Worm (Caenorhabditis elegans) whole organism, young adult: ENCODE data around the gene T12A2.21.

Experiments
- B0035.1 ChIP-seq: sonication (generic microtip); optimal IDR thresholded peaks from 2 replicates; lab custom pipeline; 2016; ENCODE audit warnings: missing genetic modification characterization, mild to moderate bottlenecking, missing compliant biosample characterization, missing genotype, missing genetic modification reagents
- B0336.3 ChIP-seq: fragments of 200-800 bp; sonication (Bioruptor generic); IDR thresholded peaks from 2 replicates; pipeline ENCODE4 v1.3.6; 2022; ENCODE audit warnings: missing genetic modification characterization, missing compliant biosample characterization
- D2030.7 ChIP-seq: fragments of 200-800 bp; sonication (Bioruptor generic); IDR thresholded peaks from 2 replicates; pipeline ENCODE4 v1.3.6; 2022; ENCODE audit warnings: missing genetic modification reagents, missing genetic modification characterization, missing compliant biosample characterization
- F10E7.11 ChIP-seq: sonication (generic microtip); optimal IDR thresholded peaks from 2 replicates; lab custom pipeline; 2017; ENCODE audit warnings: mild to moderate bottlenecking, missing genetic modification characterization, moderate library complexity, missing compliant biosample characterization
- F22D6.2 ChIP-seq: sonication (generic microtip); optimal IDR thresholded peaks from 2 replicates; lab custom pipeline; 2016; ENCODE audit warnings: mild to moderate bottlenecking, missing genetic modification characterization, missing compliant biosample characterization
- F23B12.7 ChIP-seq: sonication (generic microtip); optimal IDR thresholded peaks from 2 replicates; lab custom pipeline; 2017; ENCODE audit warnings: missing genetic modification characterization, mild to moderate bottlenecking, missing compliant biosample characterization, antibody characterized with exemption, moderate library complexity; ENCODE audit not compliant: insufficient read depth
- Y53G8AR.9 ChIP-seq: fragments of 200-800 bp; sonication (Bioruptor generic); conservative IDR thresholded peaks from 2 replicates; pipeline ENCODE4 v1.3.6; 2022; ENCODE audit warnings: missing genetic modification reagents, missing genetic modification characterization, missing compliant biosample characterization
- Y67H2A.10 ChIP-seq: fragments of 200-800 bp; sonication (Bioruptor generic); conservative IDR thresholded peaks from 2 replicates; pipeline ENCODE4 v1.3.6; 2022; ENCODE audit warnings: missing genetic modification reagents, missing genetic modification characterization, missing compliant biosample characterization
- ama-1 ChIP-seq, 3 experiments: fragments of 150-350 bp in 1 of 3; sonication (generic microtip) in 2 of 3; optimal IDR thresholded peaks; 2 replicates each; lab custom pipeline; 2014 to 2018; ENCODE audit warnings: missing biosample characterization in 2 of 3, missing genetic modification characterization in 2 of 3, missing genetic modification reagents in 2 of 3
- atf-7 ChIP-seq: sonication (generic microtip); optimal IDR thresholded peaks from 2 replicates; lab custom pipeline; 2017; ENCODE audit warnings: mild to moderate bottlenecking, missing genetic modification characterization, missing compliant biosample characterization
- cebp-2 ChIP-seq: fragments of 200-800 bp; sonication (Bioruptor generic); IDR thresholded peaks from 2 replicates; pipeline ENCODE4 v1.3.6; 2022; ENCODE audit warnings: missing genetic modification characterization, missing compliant biosample characterization
- dpff-1 ChIP-seq: sonication (generic microtip); optimal IDR thresholded peaks from 2 replicates; lab custom pipeline; 2017; ENCODE audit warnings: mild to moderate bottlenecking, missing genetic modification characterization, missing compliant biosample characterization
- egl-44 ChIP-seq: fragments of 200-800 bp; sonication (Bioruptor generic); IDR thresholded peaks from 2 replicates; pipeline ENCODE4 v1.3.6; 2022; ENCODE audit warnings: missing genetic modification reagents, missing genetic modification characterization, missing compliant biosample characterization
- ekl-4 ChIP-seq: fragments of 200-800 bp; sonication (Bioruptor generic); IDR thresholded peaks from 2 replicates; pipeline ENCODE4 v1.3.6; 2022; ENCODE audit warnings: missing genetic modification reagents, missing genetic modification characterization, missing compliant biosample characterization
- lin-40 ChIP-seq: sonication (generic microtip); optimal IDR thresholded peaks from 2 replicates; lab custom pipeline; 2016; ENCODE audit warnings: missing genetic modification characterization, mild to moderate bottlenecking, missing compliant biosample characterization, missing genotype, missing genetic modification reagents
- lin-54 ChIP-seq: fragments of 200-800 bp; sonication (Bioruptor generic); optimal IDR thresholded peaks from 2 replicates; lab custom pipeline; 2018; ENCODE audit warnings: mild to moderate bottlenecking, missing genetic modification characterization, missing compliant biosample characterization
- lsl-1 ChIP-seq: fragments of 200-800 bp; sonication (Bioruptor generic); optimal IDR thresholded peaks from 2 replicates; lab custom pipeline; 2018; ENCODE audit warnings: mild to moderate bottlenecking, missing genetic modification characterization, moderate library complexity, missing compliant biosample characterization
- lsy-27 ChIP-seq: sonication (generic microtip); optimal IDR thresholded peaks from 2 replicates; lab custom pipeline; 2017; ENCODE audit warnings: missing genetic modification characterization, mild to moderate bottlenecking, missing compliant biosample characterization, antibody characterized with exemption, missing genotype, borderline replicate concordance; ENCODE audit not compliant: insufficient read depth
- madf-3 ChIP-seq: fragments of 200-800 bp; sonication (Bioruptor generic); IDR thresholded peaks from 2 replicates; pipeline ENCODE4 v1.3.6; 2022; ENCODE audit warnings: missing genetic modification reagents, missing genetic modification characterization, missing compliant biosample characterization
- madf-8 ChIP-seq: fragments of 200-800 bp; sonication (Bioruptor generic); conservative IDR thresholded peaks from 2 replicates; pipeline ENCODE4 v1.3.6; 2022; ENCODE audit warnings: missing genetic modification reagents, missing genetic modification characterization, missing compliant biosample characterization
- mcd-1 ChIP-seq: fragments of 200-800 bp; sonication (Bioruptor generic); IDR thresholded peaks from 2 replicates; pipeline ENCODE4 v1.3.6; 2022; ENCODE audit warnings: missing genetic modification reagents, missing genetic modification characterization, missing compliant biosample characterization
- mxl-1 ChIP-seq: sonication (generic microtip); optimal IDR thresholded peaks from 2 replicates; lab custom pipeline; 2016; ENCODE audit warnings: missing genetic modification characterization, missing compliant biosample characterization
- nhr-120 ChIP-seq: fragments of 200-800 bp; sonication (Bioruptor generic); IDR thresholded peaks from 2 replicates; pipeline ENCODE4 v1.3.6; 2022; ENCODE audit warnings: missing genetic modification characterization, missing compliant biosample characterization
- nhr-179 ChIP-seq: sonication (generic microtip); optimal IDR thresholded peaks from 2 replicates; lab custom pipeline; 2016; ENCODE audit warnings: mild to moderate bottlenecking, missing genetic modification characterization, missing compliant biosample characterization
- nhr-27 ChIP-seq: fragments of 200-800 bp; sonication (Bioruptor generic); optimal IDR thresholded peaks from 2 replicates; lab custom pipeline; 2018; ENCODE audit warnings: mild to moderate bottlenecking, missing genetic modification characterization, moderate library complexity, missing compliant biosample characterization
- pbrm-1 ChIP-seq: fragments of 200-800 bp; sonication (Bioruptor generic); IDR thresholded peaks from 2 replicates; pipeline ENCODE4 v1.3.6; 2022; ENCODE audit warnings: missing genetic modification reagents, missing genetic modification characterization, missing compliant biosample characterization
- rec-8 ChIP-seq, 2 experiments: sonication (generic microtip); optimal IDR thresholded peaks; 2 replicates each; lab custom pipeline; 2016; ENCODE audit warnings: mild to moderate bottlenecking in 2 of 2, missing genetic modification characterization in 2 of 2, missing genetic modification reagents in 2 of 2, missing genotype in 2 of 2, missing biosample characterization in 1 of 2, missing compliant biosample characterization in 1 of 2, moderate library complexity in 1 of 2
- rpc-1 ChIP-seq, 2 experiments: fragments of 150-350 bp in 1 of 2; sonication (generic microtip) in 1 of 2; optimal IDR thresholded peaks; 2 replicates each; lab custom pipeline; 2014 to 2018; ENCODE audit warnings: missing biosample characterization in 1 of 2, missing genetic modification characterization in 1 of 2, missing genetic modification reagents in 1 of 2, missing genotype in 1 of 2
- snpc-1.3 ChIP-seq: sonication (generic microtip); optimal IDR thresholded peaks from 2 replicates; lab custom pipeline; 2017; ENCODE audit warnings: missing genetic modification characterization, mild to moderate bottlenecking, missing compliant biosample characterization, antibody characterized with exemption, moderate library complexity, missing genotype, missing genetic modification reagents; ENCODE audit not compliant: insufficient read depth
- sptf-2 ChIP-seq: fragments of 200-800 bp; sonication (Bioruptor generic); optimal IDR thresholded peaks from 2 replicates; lab custom pipeline; 2018; ENCODE audit warnings: mild to moderate bottlenecking, missing genetic modification characterization, missing compliant biosample characterization
- zfh-2 ChIP-seq: fragments of 200-800 bp; sonication (Bioruptor generic); conservative IDR thresholded peaks from 2 replicates; pipeline ENCODE4 v1.3.6; 2022; ENCODE audit warnings: missing genetic modification reagents, missing genetic modification characterization, missing compliant biosample characterization
- ztf-18 ChIP-seq: sonication (generic microtip); optimal IDR thresholded peaks from 2 replicates; lab custom pipeline; 2016; ENCODE audit warnings: missing genotype, mild to moderate bottlenecking, missing genetic modification characterization, missing compliant biosample characterization
- ztf-22 ChIP-seq: fragments of 200-800 bp; sonication (Bioruptor generic); optimal IDR thresholded peaks from 2 replicates; lab custom pipeline; 2018; ENCODE audit warnings: mild to moderate bottlenecking, missing genetic modification characterization, moderate library complexity, missing compliant biosample characterization
- ztf-25 ChIP-seq: fragments of 200-800 bp; sonication (Bioruptor generic); IDR thresholded peaks from 2 replicates; pipeline ENCODE4 v1.3.6; 2022; ENCODE audit warnings: missing genetic modification reagents, missing genetic modification characterization, missing compliant biosample characterization
- ztf-26 ChIP-seq: sonication (generic microtip); optimal IDR thresholded peaks from 2 replicates; lab custom pipeline; 2017; ENCODE audit warnings: missing genetic modification characterization, missing compliant biosample characterization
- ztf-28 ChIP-seq: fragments of 200-800 bp; sonication (Bioruptor generic); IDR thresholded peaks from 2 replicates; pipeline ENCODE4 v1.3.6; 2022; ENCODE audit warnings: missing genetic modification reagents, missing genetic modification characterization, missing compliant biosample characterization
- ztf-3 ChIP-seq: fragments of 200-800 bp; sonication (Bioruptor generic); optimal IDR thresholded peaks from 2 replicates; lab custom pipeline; 2018; ENCODE audit warnings: mild to moderate bottlenecking, missing genetic modification characterization, missing compliant biosample characterization

T12A2.21 gene

ce11 chrIII:6278301-6278827 lies 41.8 kb upstream of the T12A2.21 start, which contains the start of gene C18F10.7 (continued):
- TF ChIP-seq snpc-1.3 (tag; lab: Kevin White, UChicago) (peak; percentile 83), lsl-1 (peak; percentile 75), Y53G8AR.9 (GFP tag; lab: Robert Waterston, UW) (peak; percentile 42; the same call in 1 of the 2 replicates), mcd-1 (peak; percentile 66; the same call in 1 of the 2 replicates), Y67H2A.10 (GFP tag; lab: Robert Waterston, UW) (no peak), rpc-1 (optimal IDR thresholded peaks at IDR 0.05; lab: Kevin White, UChicago) (no peak), rpc-1 (tag; optimal IDR thresholded peaks at IDR 0.05; lab: Kevin White, UChicago) (no peak), madf-8 (peak; percentile 20; the same call in 1 of the 2 replicates), ztf-18 (peak; percentile 33), ztf-25 (GFP tag; lab: Robert Waterston, UW) (no peak), lin-54 (GFP tag; lab: Kevin White, UChicago) (peak; percentile 60), ekl-4 (0 out of 2 replicates have a peak, but pooled peaks have one; percentile 48), B0336.3 (peak; percentile 58), D2030.7 (GFP tag; lab: Robert Waterston, UW) (peak; percentile 58), pbrm-1 (GFP tag; lab: Robert Waterston, UW) (peak; percentile 60; the same call in 1 of the 2 replicates), zfh-2 (GFP tag; lab: Robert Waterston, UW) (peak; percentile 68), F23B12.7 (tag; lab: Kevin White, UChicago) (no peak), egl-44 (GFP tag; lab: Robert Waterston, UW) (no peak), dpff-1 (tag; lab: Kevin White, UChicago) (no peak), ztf-28 (GFP tag; lab: Robert Waterston, UW) (no peak), lsy-27 (tag; lab: Kevin White, UChicago) (no peak), nhr-27 (no peak)

ce11 chrIII:6272868-6273267 lies 36.3 kb upstream of the T12A2.21 start, which contains the start of gene C18F10.2:
Gene C18F10.2, plus strand, starts transcription at chrIII:6273168.
- TF ChIP-seq rec-8 (tag; optimal IDR thresholded peaks at IDR 0.05; lab: Kevin White, UChicago) (no peak), F22D6.2 (tag; lab: Kevin White, UChicago) (no peak), nhr-120 (GFP tag; lab: Robert Waterston, UW) (no peak), F10E7.11 (tag; lab: Kevin White, UChicago) (no peak), nhr-179 (tag; lab: Kevin White, UChicago) (no peak)

- TF ChIP-seq sptf-2 (GFP tag; lab: Kevin White, UChicago) (no peak), B0035.1 (no peak), ztf-3 (no peak), lsy-27 (tag; lab: Kevin White, UChicago) (no peak), mxl-1 (tag; lab: Kevin White, UChicago) (no peak), madf-3 (GFP tag; lab: Robert Waterston, UW) (no peak), ztf-18 (no peak), lin-40 (no peak), atf-7 (tag; lab: Kevin White, UChicago) (no peak), ztf-22 (GFP tag; lab: Kevin White, UChicago) (no peak), cebp-2 (GFP tag; lab: Robert Waterston, UW) (no peak), ztf-26 (no peak), ama-1 (optimal IDR thresholded peaks at IDR 0.05; lab: Kevin White, UChicago) (no peak), ama-1 (GFP tag; optimal IDR thresholded peaks at IDR 0.05; lab: Kevin White, UChicago) (no peak)
- TF ChIP-seq, all 124 proteins: peak for 0
These were observed 33.7 kb upstream of the T12A2.21 start, which contains the start of gene srg-3 for ce11 chrIII:6270277-6270676. Gene srg-3, minus strand, starts transcription at chrIII:6270377.
